Worm (Caenorhabditis elegans) whole organism, L4 larva: ENCODE measurements around the gene col-33.

ENCODE experiments used
- Y105C5A.15 ChIP-seq: fragments of 200-800 bp; sonication (Bioruptor generic); IDR thresholded peaks from 2 replicates; pipeline ENCODE4 v1.3.6; 2022; ENCODE audit warnings: missing genetic modification characterization, missing compliant biosample characterization
- egl-27 ChIP-seq: sonication (generic microtip); optimal IDR thresholded peaks from 3 replicates; lab custom pipeline; 2017; ENCODE audit warnings: missing biosample characterization, missing genetic modification reagents, missing genetic modification characterization
- lin-13 ChIP-seq: fragments of 150-350 bp; optimal IDR thresholded peaks from 2 replicates; lab custom pipeline; 2014; ENCODE audit warnings: missing biosample characterization, missing genetic modification reagents, missing genetic modification characterization
- nhr-237 ChIP-seq: sonication (generic microtip); optimal IDR thresholded peaks from 2 replicates; lab custom pipeline; 2017; ENCODE audit warnings: missing biosample characterization, missing genetic modification characterization
- pha-4 ChIP-seq, 2 experiments: fragments of 150-350 bp in 1 of 2; fragments of 200-800 bp in 1 of 2; sonication (Bioruptor generic) in 1 of 2; IDR thresholded peaks in 1 of 2; optimal IDR thresholded peaks in 1 of 2; 2 replicates each; pipeline versions ENCODE4 v1.3.6 to Lab custom; 2014 to 2022; ENCODE audit warnings: missing genetic modification characterization in 2 of 2, missing genetic modification reagents in 2 of 2, missing biosample characterization in 1 of 2, missing compliant biosample characterization in 1 of 2
- skn-1 ChIP-seq: fragments of 150-350 bp; optimal IDR thresholded peaks from 2 replicates; lab custom pipeline; 2014; ENCODE audit warnings: missing biosample characterization, missing genetic modification characterization
- unc-130 ChIP-seq: sonication (generic microtip); optimal IDR thresholded peaks from 2 replicates; lab custom pipeline; 2016; ENCODE audit warnings: missing genetic modification reagents, missing genetic modification characterization, missing compliant biosample characterization

- TF ChIP-seq unc-130 (GFP tag; lab: Kevin White, UChicago) (no peak), nhr-237 (no peak), lin-13 (GFP tag; lab: Kevin White, UChicago) (no peak), egl-27 (no peak), Y105C5A.15 (GFP tag; lab: Robert Waterston, UW) (no peak), pha-4 (GFP tag; IDR thresholded peaks at IDR 0.05; lab: Robert Waterston, UW) (no peak), pha-4 (tag; optimal IDR thresholded peaks at IDR 0.05; lab: Kevin White, UChicago) (no peak), skn-1 (tag; lab: Kevin White, UChicago) (no peak)
Observed at ce11 chrIV:4244510-4244909, 18.6 kb upstream of the col-33 start, which contains the start of gene col-34.
